Worm (Caenorhabditis elegans) whole organism, midembryonic: Measurements from ENCODE around the gene C06G3.8.

Experiments used
- T22C8.4 ChIP-seq: fragments of 200-800 bp; sonication (Bioruptor generic); IDR thresholded peaks from 2 replicates; pipeline ENCODE4 v1.3.6; 2022; ENCODE audit warnings: missing genetic modification characterization, missing compliant biosample characterization
- flt-1 ChIP-seq: fragments of 200-800 bp; sonication (Bioruptor generic); IDR thresholded peaks from 2 replicates; pipeline ENCODE4 v1.3.6; 2022; ENCODE audit warnings: missing genetic modification characterization, missing compliant biosample characterization
- tab-1 ChIP-seq: fragments of 200-800 bp; sonication (Bioruptor generic); IDR thresholded peaks from 2 replicates; pipeline ENCODE4 v1.3.6; 2022; ENCODE audit warnings: missing genetic modification characterization, missing compliant biosample characterization
- ztf-23 ChIP-seq: fragments of 200-800 bp; sonication (Bioruptor generic); IDR thresholded peaks from 2 replicates; pipeline ENCODE4 v1.3.6; 2022; ENCODE audit warnings: missing genetic modification reagents, missing genetic modification characterization, missing compliant biosample characterization
- ztf-29 ChIP-seq: fragments of 200-800 bp; sonication (Bioruptor generic); IDR thresholded peaks from 2 replicates; pipeline ENCODE4 v1.3.6; 2022; ENCODE audit warnings: missing genetic modification reagents, missing genetic modification characterization, missing compliant biosample characterization

DNA sequence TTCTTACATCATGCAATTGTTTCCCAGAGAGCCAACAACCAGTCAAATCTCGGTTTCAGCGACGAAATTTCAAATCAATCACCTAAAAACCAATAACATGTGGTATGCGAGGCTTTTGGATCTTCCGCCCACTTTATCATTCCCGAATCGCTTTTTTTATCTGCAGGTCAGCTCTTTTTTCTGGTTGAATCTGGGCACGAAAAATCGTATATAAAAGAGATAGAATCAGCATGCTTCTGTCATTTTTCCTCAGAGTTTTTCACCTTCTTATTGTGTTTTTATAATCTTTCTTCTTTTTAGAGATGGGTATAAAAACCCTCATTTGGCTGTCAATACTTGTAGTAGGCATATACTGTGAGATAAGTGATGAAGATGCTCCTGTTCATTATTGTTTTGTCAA is 29.0 kb downstream of the C06G3.8 start, which contains the start of gene cht-3:
- TF ChIP-seq ztf-29 (GFP tag; lab: Robert Waterston, UW) (no peak), flt-1 (GFP tag; lab: Robert Waterston, UW) (no peak), T22C8.4 (GFP tag; lab: Robert Waterston, UW) (no peak), ztf-23 (GFP tag; lab: Robert Waterston, UW) (no peak), tab-1 (GFP tag; lab: Robert Waterston, UW) (no peak)
